Fruit fly (Drosophila melanogaster) whole organism, wandering third instar larva: ENCODE measurements around the gene Pgk.
A peak's percentile ranks its signal among the peaks of the same experiment; 100 is the strongest.

ENCODE experiments used
- CG32264 ChIP-seq: fragments of 200-800 bp; sonication (Bioruptor generic); optimal IDR thresholded peaks from 2 replicates; lab custom pipeline; 2016; ENCODE audit warnings: missing biosample characterization, missing genetic modification characterization
- CG9705 ChIP-seq: fragments of 200-800 bp; sonication (Bioruptor generic); optimal IDR thresholded peaks from 2 replicates; lab custom pipeline; 2018; ENCODE audit warnings: missing biosample characterization, mild to moderate bottlenecking, missing genetic modification characterization
- CrebA ChIP-seq: fragments of 200-800 bp; sonication (Bioruptor generic); optimal IDR thresholded peaks from 2 replicates; lab custom pipeline; 2016; ENCODE audit warnings: missing biosample characterization, mild to moderate bottlenecking, missing genetic modification characterization, borderline replicate concordance
- Dif ChIP-seq: fragments of 200-275, 200-300 bp; sonication (Bioruptor generic); optimal IDR thresholded peaks from 2 replicates; lab custom pipeline; 2018; ENCODE audit warnings: missing biosample characterization, missing genetic modification characterization; ENCODE audit not compliant: partially characterized antibody
- GATAd ChIP-seq: sonication (Bioruptor generic); optimal IDR thresholded peaks from 2 replicates; lab custom pipeline; 2016; ENCODE audit warnings: missing biosample characterization, missing genetic modification characterization
- Hnf4 ChIP-seq: fragments of 200-800 bp; sonication (Bioruptor generic); optimal IDR thresholded peaks from 2 replicates; lab custom pipeline; 2016; ENCODE audit warnings: missing biosample characterization, mild to moderate bottlenecking, missing genetic modification characterization
- Hr78 ChIP-seq: fragments of >200 bp; optimal IDR thresholded peaks from 2 replicates; lab custom pipeline; 2017; ENCODE audit warnings: missing biosample characterization, missing genetic modification characterization
- Hr83 ChIP-seq: fragments of 200-300 bp; sonication (Bioruptor generic); optimal IDR thresholded peaks from 2 replicates; lab custom pipeline; 2016; ENCODE audit warnings: missing biosample characterization, mild to moderate bottlenecking, missing genetic modification characterization, moderate library complexity; ENCODE audit not compliant: poor library complexity, severe bottlenecking
- Jra ChIP-seq: sonication (Bioruptor generic); optimal IDR thresholded peaks from 2 replicates; lab custom pipeline; 2016; ENCODE audit warnings: missing biosample characterization, missing genetic modification characterization
- Myc ChIP-seq: fragments of >200 bp; optimal IDR thresholded peaks from 2 replicates; lab custom pipeline; 2017
- N ChIP-seq: fragments of >200 bp; optimal IDR thresholded peaks from 2 replicates; lab custom pipeline; 2018; ENCODE audit warnings: missing biosample characterization, missing external identifiers, missing genetic modification characterization
- OdsH ChIP-seq: fragments of 200-800 bp; sonication (Bioruptor generic); optimal IDR thresholded peaks from 2 replicates; lab custom pipeline; 2016; ENCODE audit warnings: missing biosample characterization, mild to moderate bottlenecking, missing genetic modification characterization
- Rel ChIP-seq, 2 experiments: fragments of 200-800 bp; sonication (Bioruptor generic) in 1 of 2; optimal IDR thresholded peaks; 2 replicates in 1 of 2; 3 replicates in 1 of 2; lab custom pipeline; 2016 to 2019; ENCODE audit warnings: mild to moderate bottlenecking in 2 of 2, missing biosample characterization in 2 of 2, missing genetic modification characterization in 2 of 2, moderate library complexity in 1 of 2
- Vsx2 ChIP-seq: fragments of 200-300, 225-300 bp; sonication (Bioruptor generic); optimal IDR thresholded peaks from 2 replicates; lab custom pipeline; 2018; ENCODE audit warnings: missing biosample characterization, missing genetic modification characterization; ENCODE audit not compliant: partially characterized antibody
- br ChIP-seq: fragments of 200-800 bp; sonication (Bioruptor generic); optimal IDR thresholded peaks from 2 replicates; lab custom pipeline; 2016; ENCODE audit warnings: missing biosample characterization, missing genetic modification characterization
- brk ChIP-seq: fragments of 200-800 bp; sonication (Bioruptor generic); optimal IDR thresholded peaks from 2 replicates; lab custom pipeline; 2016; ENCODE audit warnings: missing biosample characterization, mild to moderate bottlenecking, missing genetic modification characterization
- dl ChIP-seq, 2 experiments: fragments of 175-275, 200-275 bp in 1 of 2; fragments of 200-275 bp in 1 of 2; sonication (Bioruptor generic); optimal IDR thresholded peaks; lab custom pipeline; 2018; ENCODE audit warnings: mild to moderate bottlenecking in 2 of 2, missing biosample characterization in 2 of 2, missing genetic modification characterization in 2 of 2, moderate library complexity in 2 of 2; ENCODE audit not compliant: partially characterized antibody in 2 of 2, insufficient read depth in 1 of 2
- dmrt93B ChIP-seq: fragments of 200-800 bp; sonication (Bioruptor generic); optimal IDR thresholded peaks from 2 replicates; lab custom pipeline; 2018; ENCODE audit warnings: missing biosample characterization, mild to moderate bottlenecking, missing genetic modification characterization
- dsf ChIP-seq: sonication (Bioruptor generic); optimal IDR thresholded peaks from 2 replicates; lab custom pipeline; 2016; ENCODE audit warnings: missing biosample characterization, missing genetic modification characterization, borderline replicate concordance
- ey ChIP-seq: fragments of 200-800 bp; sonication (Bioruptor generic); optimal IDR thresholded peaks from 2 replicates; lab custom pipeline; 2016; ENCODE audit warnings: missing biosample characterization, missing genetic modification characterization
- foxo ChIP-seq, 2 experiments: fragments of 200-800 bp; sonication (Bioruptor generic); optimal IDR thresholded peaks; 2 replicates in 1 of 2; 3 replicates in 1 of 2; lab custom pipeline; 2016 to 2017; ENCODE audit warnings: missing biosample characterization in 2 of 2, missing genetic modification characterization in 2 of 2
- fru ChIP-seq: fragments of 200-800 bp; sonication (Bioruptor generic); optimal IDR thresholded peaks from 3 replicates; lab custom pipeline; 2016; ENCODE audit warnings: missing biosample characterization, mild to moderate bottlenecking, missing genetic modification characterization
- h ChIP-seq: fragments of 200-800 bp; sonication (Bioruptor generic); optimal IDR thresholded peaks from 3 replicates; lab custom pipeline; 2016; ENCODE audit warnings: missing biosample characterization, mild to moderate bottlenecking, missing genetic modification characterization
- jim ChIP-seq: fragments of 175-275, 200-325 bp; sonication (Bioruptor generic); optimal IDR thresholded peaks from 2 replicates; lab custom pipeline; 2016; ENCODE audit warnings: missing biosample characterization, mild to moderate bottlenecking, missing genetic modification characterization
- lola ChIP-seq: fragments of >200 bp; optimal IDR thresholded peaks from 2 replicates; lab custom pipeline; 2017; ENCODE audit warnings: missing biosample characterization, missing genetic modification characterization
- pan ChIP-seq: fragments of >200 bp; optimal IDR thresholded peaks from 2 replicates; lab custom pipeline; 2017
- rgr ChIP-seq: fragments of 200-800 bp; sonication (Bioruptor generic); optimal IDR thresholded peaks from 3 replicates; lab custom pipeline; 2016; ENCODE audit warnings: missing biosample characterization, mild to moderate bottlenecking, missing genetic modification characterization
- sage ChIP-seq: fragments of 200-800 bp; sonication (Bioruptor generic); optimal IDR thresholded peaks from 2 replicates; lab custom pipeline; 2016; ENCODE audit warnings: missing biosample characterization, mild to moderate bottlenecking, missing genetic modification characterization
- woc ChIP-seq: sonication (Bioruptor generic); optimal IDR thresholded peaks from 2 replicates; lab custom pipeline; 2016; ENCODE audit warnings: missing biosample characterization, mild to moderate bottlenecking, missing genetic modification characterization

Gene Pgk

DNA sequence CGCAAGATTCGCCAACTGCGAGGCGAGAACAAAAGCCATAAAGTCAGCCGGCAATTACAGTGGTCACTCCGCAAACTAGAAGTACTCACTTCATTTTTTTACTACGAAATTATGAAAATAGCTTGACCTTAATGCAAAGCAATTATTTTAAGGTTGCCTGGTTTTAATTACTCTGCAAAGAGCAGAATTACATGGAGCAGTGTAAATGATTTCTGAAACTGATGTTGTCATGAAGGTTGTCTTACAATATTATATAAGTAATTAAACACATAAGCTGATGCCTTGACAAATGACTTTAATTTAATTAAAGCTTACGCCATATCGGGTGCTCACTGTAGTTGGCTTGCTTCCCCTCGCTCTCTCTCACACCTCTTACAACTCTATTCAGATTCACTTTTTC, 18.7 kb downstream of the Pgk start (continued):
- TF ChIP-seq dmrt93B (GFP tag; lab: Kevin White, UChicago) (peak; percentile 49), fru (GFP tag; lab: Kevin White, UChicago) (peak; percentile 57), CrebA (no peak), Dif (GFP tag; lab: Kevin White, UChicago) (no peak), Hr83 (GFP tag; lab: Kevin White, UChicago) (no peak), CG32264 (no peak)

- TF ChIP-seq dsf (GFP tag; lab: Kevin White, UChicago) (no peak), Dif (GFP tag; lab: Kevin White, UChicago) (no peak), woc (GFP tag; lab: Kevin White, UChicago) (no peak), Hr83 (GFP tag; lab: Kevin White, UChicago) (no peak), foxo (GFP tag; optimal IDR thresholded peaks at IDR 0.05; lab: Kevin White, UChicago) (no peak), lola (GFP tag; lab: Kevin White, UChicago) (no peak), Rel (GFP tag; optimal IDR thresholded peaks at IDR 0.05; lab: Kevin White, UChicago) (no peak), Rel (tag; optimal IDR thresholded peaks at IDR 0.05; lab: Kevin White, UChicago) (no peak), OdsH (GFP tag; lab: Kevin White, UChicago) (no peak), Hr78 (no peak), pan (lab: Kevin White, UChicago) (no peak), CG9705 (GFP tag; lab: Kevin White, UChicago) (no peak)
- TF ChIP-seq, all 38 proteins: peak for 0
Measured at dm6 chr2L:2732139-2732830, 20.6 kb downstream of the Pgk start.

DNA sequence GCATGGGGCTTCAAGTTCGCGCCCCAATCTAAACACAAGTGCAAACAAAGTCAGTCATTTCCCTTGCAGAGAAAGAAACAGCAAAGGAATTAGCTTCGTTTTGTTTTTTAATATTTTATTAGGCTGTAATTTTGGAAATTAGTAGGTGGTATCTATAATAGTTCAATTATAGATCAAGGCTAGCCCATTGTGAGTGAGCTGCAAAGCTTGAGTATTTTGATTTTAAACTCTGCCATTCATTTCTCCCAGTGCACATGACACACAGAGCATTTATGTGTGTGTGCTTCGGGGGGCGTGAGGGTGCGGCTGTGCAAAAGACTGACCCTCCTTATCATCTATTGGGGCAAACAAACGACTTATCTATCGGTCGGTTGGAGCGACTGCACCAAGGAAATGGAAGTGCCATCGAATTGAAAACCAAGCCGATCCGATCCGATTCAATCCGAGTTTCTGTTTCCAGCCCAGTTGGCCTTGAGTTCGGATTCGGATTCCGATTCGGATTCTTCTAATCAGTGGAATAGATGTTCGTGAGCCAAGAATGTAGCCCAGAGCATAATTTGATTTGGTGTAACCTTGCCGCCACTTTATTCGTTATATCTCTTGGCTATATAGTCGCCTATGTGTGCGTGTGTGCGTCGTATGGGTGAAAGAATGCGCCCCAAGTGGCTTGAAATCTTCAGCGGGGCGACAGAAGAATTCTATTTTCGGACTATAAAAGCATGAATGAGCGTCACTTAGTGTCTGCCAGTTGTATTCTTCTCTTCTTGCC, 21.3 kb downstream of the Pgk start:
- TF ChIP-seq h (GFP tag; lab: Kevin White, UChicago) (peak; percentile 36), fru (GFP tag; lab: Kevin White, UChicago) (peak; percentile 35), foxo (GFP tag; optimal IDR thresholded peaks at IDR 0.05; lab: Kevin White, UChicago) (peak in 1 of 2 experiments; percentile 40), GATAd (no peak), CG9705 (GFP tag; lab: Kevin White, UChicago) (no peak), rgr (GFP tag; lab: Kevin White, UChicago) (peak; percentile 31), ey (GFP tag; lab: Kevin White, UChicago) (peak; percentile 11), Hnf4 (GFP tag; lab: Kevin White, UChicago) (no peak), OdsH (GFP tag; lab: Kevin White, UChicago) (peak; percentile 39)

- TF ChIP-seq lola (GFP tag; lab: Kevin White, UChicago) (no peak), GATAd (no peak), fru (GFP tag; lab: Kevin White, UChicago) (no peak), dsf (GFP tag; lab: Kevin White, UChicago) (no peak), Hnf4 (GFP tag; lab: Kevin White, UChicago) (no peak), dmrt93B (GFP tag; lab: Kevin White, UChicago) (no peak), dl (GFP tag; optimal IDR thresholded peaks at IDR 0.05; lab: Kevin White, UChicago; ENCODE audit: insufficient read depth in 1 of 2, partially characterized antibody in 2 of 2) (no peak), N (GFP tag; lab: Kevin White, UChicago) (no peak), br (GFP tag; lab: Kevin White, UChicago) (no peak), Myc (lab: Kevin White, UChicago) (no peak), OdsH (GFP tag; lab: Kevin White, UChicago) (no peak), foxo (GFP tag; optimal IDR thresholded peaks at IDR 0.05; lab: Kevin White, UChicago) (no peak), Vsx2 (GFP tag; lab: Kevin White, UChicago) (no peak), brk (GFP tag; lab: Kevin White, UChicago) (no peak), sage (GFP tag; lab: Kevin White, UChicago) (no peak), woc (GFP tag; lab: Kevin White, UChicago) (no peak), Jra (GFP tag; lab: Kevin White, UChicago) (no peak), jim (no peak)
Measured at dm6 chr2L:2730756-2731155, 22.1 kb downstream of the Pgk start.
